Fruit fly (Drosophila melanogaster) whole organism, embryonic: ENCODE results near the gene CG15034.

ENCODE experiments used
- Ada2b ChIP-seq: fragments of 200-800 bp; sonication (Bioruptor generic); IDR thresholded peaks from 2 replicates; pipeline ENCODE4 v1.3.6; 2022; ENCODE audit warnings: missing biosample characterization, missing genetic modification characterization
- Aef1 ChIP-seq: fragments of 200-800 bp; sonication (Bioruptor generic); IDR thresholded peaks from 3 replicates; pipeline ENCODE4 v1.3.6; 2022; ENCODE audit warnings: missing biosample characterization, missing genetic modification characterization
- Atf-2 ChIP-seq: fragments of 200-800 bp; sonication (Bioruptor generic); optimal IDR thresholded peaks from 2 replicates; lab custom pipeline; 2016; ENCODE audit warnings: missing biosample characterization, missing genetic modification characterization
- Awh ChIP-seq: fragments of 200-800 bp; sonication (Bioruptor generic); IDR thresholded peaks from 2 replicates; pipeline ENCODE4, ENCODE4 v1.3.6; 2022; ENCODE audit warnings: missing biosample characterization, missing genetic modification characterization
- CG10267 ChIP-seq: fragments of 200-800 bp; sonication (Bioruptor generic); optimal IDR thresholded peaks from 2 replicates; lab custom pipeline; 2018; ENCODE audit warnings: missing biosample characterization, mild to moderate bottlenecking, missing genetic modification characterization, moderate library complexity
- CG10565 ChIP-seq: fragments of 200-800 bp; sonication (Bioruptor generic); optimal IDR thresholded peaks from 3 replicates; lab custom pipeline; 2016; ENCODE audit warnings: missing biosample characterization, mild to moderate bottlenecking, missing genetic modification characterization
- CG11696 ChIP-seq: fragments of 200-800 bp; sonication (Bioruptor generic); IDR thresholded peaks from 2 replicates; pipeline ENCODE4 v1.3.6; 2022; ENCODE audit warnings: missing biosample characterization, missing genetic modification characterization
- CG12769 ChIP-seq: fragments of 200-800 bp; sonication (Bioruptor generic); optimal IDR thresholded peaks from 2 replicates; lab custom pipeline; 2019; ENCODE audit warnings: missing biosample characterization, mild to moderate bottlenecking, missing genetic modification characterization, moderate library complexity
- CG13123 ChIP-seq: fragments of 200-800 bp; sonication (Bioruptor generic); optimal IDR thresholded peaks from 2 replicates; lab custom pipeline; 2016; ENCODE audit warnings: missing biosample characterization, missing genetic modification characterization
- CG14050 ChIP-seq: fragments of 200-800 bp; sonication (Bioruptor generic); IDR thresholded peaks from 3 replicates; pipeline ENCODE4 v1.3.6; 2022; ENCODE audit warnings: missing biosample characterization, missing genetic modification characterization
- CG15269 ChIP-seq: fragments of 200-800 bp; sonication (Bioruptor generic); optimal IDR thresholded peaks from 2 replicates; lab custom pipeline; 2018; ENCODE audit warnings: missing biosample characterization, mild to moderate bottlenecking, missing genetic modification characterization, moderate library complexity
- CG16815 ChIP-seq: fragments of 200-800 bp; sonication (Bioruptor generic); optimal IDR thresholded peaks from 3 replicates; lab custom pipeline; 2017; ENCODE audit warnings: missing biosample characterization, mild to moderate bottlenecking, missing genetic modification characterization
- CG16863 ChIP-seq: fragments of 200-800 bp; sonication (Bioruptor generic); optimal IDR thresholded peaks from 3 replicates; lab custom pipeline; 2016; ENCODE audit warnings: missing biosample characterization, missing genetic modification characterization
- CG17361 ChIP-seq: fragments of 200-800 bp; sonication (Bioruptor generic); IDR thresholded peaks from 3 replicates; pipeline ENCODE4 v1.3.6; 2022; ENCODE audit warnings: missing biosample characterization, missing genetic modification characterization
- CG18764 ChIP-seq: fragments of 200-800 bp; sonication (Bioruptor generic); optimal IDR thresholded peaks from 3 replicates; lab custom pipeline; 2016; ENCODE audit warnings: missing biosample characterization, missing genetic modification characterization
- CG2875 ChIP-seq: fragments of 200-800 bp; sonication (Bioruptor generic); optimal IDR thresholded peaks from 2 replicates; lab custom pipeline; 2017; ENCODE audit warnings: missing biosample characterization, mild to moderate bottlenecking, missing genetic modification characterization, missing genetic modification reagents
- CG31224 ChIP-seq: fragments of 200-800 bp; sonication (Bioruptor generic); IDR thresholded peaks from 2 replicates; pipeline ENCODE4 v1.3.6; 2022; ENCODE audit warnings: missing biosample characterization, missing genetic modification characterization
- CG32767 ChIP-seq: fragments of 200-800 bp; sonication (Bioruptor generic); IDR thresholded peaks from 2 replicates; pipeline ENCODE4 v1.3.6; 2022; ENCODE audit warnings: missing biosample characterization, missing genetic modification characterization
- CG32772 ChIP-seq: fragments of 200-800 bp; sonication (Bioruptor generic); IDR thresholded peaks from 2 replicates; pipeline ENCODE4 v1.3.6; 2022; ENCODE audit warnings: missing biosample characterization, missing genetic modification characterization
- CG4282 ChIP-seq: fragments of 200-800 bp; sonication (Bioruptor generic); optimal IDR thresholded peaks from 2 replicates; lab custom pipeline; 2016; ENCODE audit warnings: missing biosample characterization, missing genetic modification characterization
- CG4617 ChIP-seq: fragments of 200-800 bp; sonication (Bioruptor generic); optimal IDR thresholded peaks from 3 replicates; lab custom pipeline; 2016; ENCODE audit warnings: missing biosample characterization, missing genetic modification characterization, borderline replicate concordance
- CG5953 ChIP-seq: fragments of 200-800 bp; sonication (Bioruptor generic); IDR thresholded peaks from 2 replicates; pipeline ENCODE4 v1.3.6; 2022; ENCODE audit warnings: missing biosample characterization, missing genetic modification characterization
- Chrac-16 ChIP-seq: fragments of 200-800 bp; sonication (Bioruptor generic); optimal IDR thresholded peaks from 3 replicates; lab custom pipeline; 2016; ENCODE audit warnings: missing biosample characterization, missing genetic modification characterization
- CrebB ChIP-seq: fragments of 200-800 bp; sonication (Bioruptor generic); optimal IDR thresholded peaks from 3 replicates; lab custom pipeline; 2018; ENCODE audit warnings: missing biosample characterization, mild to moderate bottlenecking, missing genetic modification characterization
- Ets97D ChIP-seq: fragments of 200-800 bp; sonication (Bioruptor generic); optimal IDR thresholded peaks from 3 replicates; lab custom pipeline; 2016; ENCODE audit warnings: missing biosample characterization, missing genetic modification characterization
- HmgD ChIP-seq: fragments of 200-800 bp; sonication (Bioruptor generic); optimal IDR thresholded peaks from 3 replicates; lab custom pipeline; 2016; ENCODE audit warnings: missing biosample characterization, missing genetic modification characterization
- Lim3 ChIP-seq: fragments of 200-800 bp; sonication (Bioruptor generic); IDR thresholded peaks from 2 replicates; pipeline ENCODE4 v1.3.6; 2022; ENCODE audit warnings: missing biosample characterization, missing genetic modification characterization
- Med ChIP-seq: fragments of 200-800 bp; sonication (Bioruptor generic); peaks from one replicate; lab custom pipeline; 2016; ENCODE audit warnings: missing biosample characterization, missing genetic modification characterization, mild to moderate bottlenecking, inconsistent platforms, moderate library complexity
- Vsx1 ChIP-seq: fragments of 200-800 bp; sonication (Bioruptor generic); optimal IDR thresholded peaks from 2 replicates; lab custom pipeline; 2017; ENCODE audit warnings: missing biosample characterization, mild to moderate bottlenecking, missing genetic modification characterization, missing genetic modification reagents
- Xrp1 ChIP-seq: fragments of 200-800 bp; sonication (Bioruptor generic); IDR thresholded peaks from 2 replicates; pipeline ENCODE4 v1.3.6; 2022; ENCODE audit warnings: missing biosample characterization, missing genetic modification characterization
- al ChIP-seq: fragments of 200-800 bp; sonication (Bioruptor generic); IDR thresholded peaks from 2 replicates; pipeline ENCODE4 v1.3.6; 2022; ENCODE audit warnings: missing biosample characterization, missing genetic modification characterization
- ap ChIP-seq: fragments of 200-800 bp; sonication (Bioruptor generic); IDR thresholded peaks from 2 replicates; pipeline ENCODE4 v1.3.6; 2022; ENCODE audit warnings: missing biosample characterization, missing genetic modification characterization
- ash1 ChIP-seq: fragments of 200-800 bp; sonication (Bioruptor generic); optimal IDR thresholded peaks from 2 replicates; lab custom pipeline; 2018; ENCODE audit warnings: missing biosample characterization, mild to moderate bottlenecking, missing genetic modification characterization
- az2 ChIP-seq: fragments of 200-800 bp; sonication (Bioruptor generic); optimal IDR thresholded peaks from 3 replicates; lab custom pipeline; 2016; ENCODE audit warnings: missing biosample characterization, missing genetic modification characterization
- br ChIP-seq: fragments of >200 bp; optimal IDR thresholded peaks from 2 replicates; lab custom pipeline; 2017
- chn ChIP-seq: fragments of 200-800 bp; sonication (Bioruptor generic); optimal IDR thresholded peaks from 2 replicates; lab custom pipeline; 2016; ENCODE audit warnings: missing biosample characterization, missing genetic modification characterization
- ci ChIP-seq: fragments of 200-800 bp; sonication (Bioruptor generic); IDR thresholded peaks from 3 replicates; pipeline ENCODE4 v1.3.6; 2022; ENCODE audit warnings: missing biosample characterization, missing genetic modification characterization
- da ChIP-seq: fragments of 200-800 bp; sonication (Bioruptor generic); optimal IDR thresholded peaks from 2 replicates; lab custom pipeline; 2016; ENCODE audit warnings: missing biosample characterization, missing genetic modification characterization
- eve ChIP-seq, 2 experiments: fragments of >200 bp; optimal IDR thresholded peaks; 2 replicates each; lab custom pipeline; 2017; ENCODE audit warnings: missing biosample characterization in 2 of 2, missing genetic modification characterization in 2 of 2
- hth ChIP-seq: fragments of >200 bp; optimal IDR thresholded peaks from 2 replicates; lab custom pipeline; 2017; ENCODE audit warnings: inconsistent platforms
- lilli ChIP-seq: fragments of 200-800 bp; sonication (Bioruptor generic); optimal IDR thresholded peaks from 3 replicates; lab custom pipeline; 2016; ENCODE audit warnings: missing biosample characterization, missing genetic modification characterization
- nau ChIP-seq: fragments of 200-800 bp; sonication (Bioruptor generic); optimal IDR thresholded peaks from 3 replicates; lab custom pipeline; 2017; ENCODE audit warnings: missing biosample characterization, mild to moderate bottlenecking, missing genetic modification characterization, missing genetic modification reagents
- p53 ChIP-seq: fragments of 200-800 bp; sonication (Bioruptor generic); optimal IDR thresholded peaks from 2 replicates; lab custom pipeline; 2016; ENCODE audit warnings: missing biosample characterization, missing genetic modification characterization
- repo ChIP-seq: fragments of 200-800 bp; sonication (Bioruptor generic); optimal IDR thresholded peaks from 2 replicates; lab custom pipeline; 2016; ENCODE audit warnings: missing biosample characterization, missing genetic modification characterization
- run ChIP-seq: fragments of 200-800 bp; sonication (Bioruptor generic); optimal IDR thresholded peaks from 3 replicates; lab custom pipeline; 2018; ENCODE audit warnings: missing biosample characterization, mild to moderate bottlenecking, missing genetic modification characterization
- sim ChIP-seq: fragments of 200-800 bp; sonication (Bioruptor generic); IDR thresholded peaks from 2 replicates; pipeline ENCODE4 v1.3.6; 2022; ENCODE audit warnings: missing biosample characterization, missing genetic modification characterization
- sima ChIP-seq: fragments of 200-800 bp; sonication (Bioruptor generic); optimal IDR thresholded peaks from 2 replicates; lab custom pipeline; 2016; ENCODE audit warnings: missing biosample characterization, missing genetic modification characterization
- stwl ChIP-seq: fragments of 200-800 bp; sonication (Bioruptor generic); optimal IDR thresholded peaks from 3 replicates; lab custom pipeline; 2018; ENCODE audit warnings: missing biosample characterization, mild to moderate bottlenecking, missing genetic modification characterization, moderate library complexity
- vvl ChIP-seq: fragments of 200-800 bp; sonication (Bioruptor generic); IDR thresholded peaks from 2 replicates; pipeline ENCODE4 v1.3.6; 2022; ENCODE audit warnings: missing biosample characterization, missing genetic modification characterization
- wor ChIP-seq: fragments of 200-800 bp; sonication (Bioruptor generic); IDR thresholded peaks from 2 replicates; pipeline ENCODE4 v1.3.6; 2022; ENCODE audit warnings: missing biosample characterization, missing genetic modification characterization

The CG15034 gene

dm6 chrX:7306538-7307477 lies 40.5 kb downstream of the CG15034 start (continued):
- TF ChIP-seq CG2875, result peak; percentile 92
- TF ChIP-seq CG11696 (GFP tag; lab: Robert Waterston, UW), result peak; percentile 41; the same call in 1 of the 2 replicates
- TF ChIP-seq stwl (tag; lab: Kevin White, UChicago), result peak; percentile 16
- TF ChIP-seq CG13123 (GFP tag; lab: Kevin White, UChicago), result peak; percentile 60
- TF ChIP-seq Atf-2 (GFP tag; lab: Kevin White, UChicago), result peak; percentile 89
- TF ChIP-seq eve (GFP tag; optimal IDR thresholded peaks at IDR 0.05; lab: Kevin White, UChicago), result no peak
- TF ChIP-seq CG16815 (GFP tag; lab: Kevin White, UChicago), result peak; percentile 95
- TF ChIP-seq CG31224, result peak; percentile 47; the same call in 1 of the 2 replicates
- peak; percentile 69 for TF ChIP-seq CG10565 (GFP tag; lab: Kevin White, UChicago)
- TF ChIP-seq vvl, result peak; percentile 43
- TF ChIP-seq CG18764 (GFP tag; lab: Kevin White, UChicago), result peak; percentile 78
- TF ChIP-seq lilli (GFP tag; lab: Kevin White, UChicago), result peak; percentile 68
- peak; percentile 85 for TF ChIP-seq az2
- peak; percentile 94 for TF ChIP-seq CG15269
- TF ChIP-seq CG4282 (GFP tag; lab: Kevin White, UChicago), result peak; percentile 54
- TF ChIP-seq CrebB (tag; lab: Kevin White, UChicago), result peak; percentile 28
- TF ChIP-seq al, result peak; percentile 72
- TF ChIP-seq Ets97D (GFP tag; lab: Kevin White, UChicago), result peak; percentile 42
- TF ChIP-seq ash1 (GFP tag; lab: Kevin White, UChicago), result no peak
- peak; percentile 50; the same call in 1 of the 3 replicates for TF ChIP-seq CG14050 (GFP tag; lab: Robert Waterston, UW)
- peak; percentile 57 for TF ChIP-seq Ada2b (GFP tag; lab: Robert Waterston, UW)
- TF ChIP-seq CG12769 (tag; lab: Kevin White, UChicago), result peak; percentile 92
- TF ChIP-seq nau (GFP tag; lab: Kevin White, UChicago), result peak; percentile 46
- peak; percentile 42; the same call in 1 of the 2 replicates for TF ChIP-seq sim (GFP tag; lab: Robert Waterston, UW)
- TF ChIP-seq Med, result peak; percentile 94
- TF ChIP-seq Chrac-16, result peak; percentile 90
- TF ChIP-seq chn, result peak; percentile 76
- peak; percentile 78 for TF ChIP-seq run (tag; lab: Kevin White, UChicago)
- peak; percentile 82 for TF ChIP-seq Xrp1 (GFP tag; lab: Robert Waterston, UW)
- TF ChIP-seq Vsx1, result peak; percentile 89
- TF ChIP-seq CG5953 (GFP tag; lab: Robert Waterston, UW), result no peak
- TF ChIP-seq repo (GFP tag; lab: Kevin White, UChicago), result peak; percentile 49
- no peak; the same call in 1 of the 2 replicates for TF ChIP-seq CG32767 (GFP tag; lab: Robert Waterston, UW)
- TF ChIP-seq da (GFP tag; lab: Kevin White, UChicago), result peak; percentile 12
- peak; percentile 34 for TF ChIP-seq HmgD
- peak; percentile 84 for TF ChIP-seq CG16863 (GFP tag; lab: Kevin White, UChicago)
- TF ChIP-seq p53, result peak; percentile 8
- peak; percentile 60; the same call in 2 of the 3 replicates for TF ChIP-seq Aef1 (GFP tag; lab: Robert Waterston, UW)
- TF ChIP-seq hth (lab: Kevin White, UChicago), result no peak
- TF ChIP-seq ap (GFP tag; lab: Robert Waterston, UW), result peak; percentile 53
- no peak; the same call in 1 of the 3 replicates for TF ChIP-seq ci (GFP tag; lab: Robert Waterston, UW)
- TF ChIP-seq br (lab: Kevin White, UChicago), result no peak
- TF ChIP-seq CG4617 (GFP tag; lab: Kevin White, UChicago), result peak; percentile 37
- TF ChIP-seq CG10267 (tag; lab: Kevin White, UChicago), result peak; percentile 89
- peak; percentile 47; the same call in 1 of the 2 replicates for TF ChIP-seq Awh (GFP tag; lab: Robert Waterston, UW)
- peak; percentile 100 for TF ChIP-seq CG17361 (GFP tag; lab: Robert Waterston, UW)
- no peak for TF ChIP-seq Lim3 (GFP tag; lab: Robert Waterston, UW)
- peak; percentile 84 for TF ChIP-seq wor (GFP tag; lab: Robert Waterston, UW)
- TF ChIP-seq CG32772 (GFP tag; lab: Robert Waterston, UW), result peak; percentile 78
- no peak for TF ChIP-seq sima (GFP tag; lab: Kevin White, UChicago)
